Fruit fly (Drosophila melanogaster): ENCODE data around the gene Prestin.

The Prestin gene

dm6 chr3L:17946376-17946775 is 38.8 kb upstream of the Prestin start:
- TF ChIP-seq Ets21C (GFP tag; optimal IDR thresholded peaks at IDR 0.05), result no peak
- TF ChIP-seq Sox102F (GFP tag; optimal IDR thresholded peaks at IDR 0.05), result no peak
- no peak for TF ChIP-seq dac (GFP tag; optimal IDR thresholded peaks at IDR 0.05)
- no peak for TF ChIP-seq vri (GFP tag; optimal IDR thresholded peaks at IDR 0.05)
- TF ChIP-seq esn (GFP tag; optimal IDR thresholded peaks at IDR 0.05), result no peak

dm6 chr3L:17945422-17945821 is 37.8 kb upstream of the Prestin start:
- TF ChIP-seq CG8119 (GFP tag; IDR thresholded peaks at IDR 0.05) (no peak), fd85E (GFP tag; optimal IDR thresholded peaks at IDR 0.05) (no peak), Eip93F (GFP tag; optimal IDR thresholded peaks at IDR 0.05) (no peak), OdsH (GFP tag; optimal IDR thresholded peaks at IDR 0.05) (no peak), Ets96B (tag; optimal IDR thresholded peaks at IDR 0.05) (no peak), CG32006 (GFP tag; optimal IDR thresholded peaks at IDR 0.05) (no peak), esn (GFP tag; optimal IDR thresholded peaks at IDR 0.05) (no peak), pdm3 (GFP tag; optimal IDR thresholded peaks at IDR 0.05) (no peak), eg (GFP tag; IDR thresholded peaks at IDR 0.05) (no peak), CG10631 (GFP tag; optimal IDR thresholded peaks at IDR 0.05) (no peak), CG8632 (GFP tag; optimal IDR thresholded peaks at IDR 0.05) (no peak), Gug (GFP tag; IDR thresholded peaks at IDR 0.05) (no peak), CG3919 (GFP tag; optimal IDR thresholded peaks at IDR 0.05) (no peak), CG6276 (GFP tag; optimal IDR thresholded peaks at IDR 0.05) (no peak), CG4318 (GFP tag; optimal IDR thresholded peaks at IDR 0.05) (no peak), CG16779 (tag; optimal IDR thresholded peaks at IDR 0.05) (no peak), dsx (GFP tag; optimal IDR thresholded peaks at IDR 0.05; ENCODE audit: poor library complexity, severe bottlenecking) (no peak), net (GFP tag; optimal IDR thresholded peaks at IDR 0.05) (no peak), CG15336 (GFP tag; IDR thresholded peaks at IDR 0.05) (no peak)

dm6 chr3L:17944614-17945013 is 37.0 kb upstream of the Prestin start:
- TF ChIP-seq eg (GFP tag; IDR thresholded peaks at IDR 0.05) (no peak), fkh (GFP tag; optimal IDR thresholded peaks at IDR 0.05) (peak; percentile 42), CG15336 (GFP tag; IDR thresholded peaks at IDR 0.05) (no peak)

- TF ChIP-seq spab (GFP tag; optimal IDR thresholded peaks at IDR 0.05) (no peak), lz (GFP tag; optimal IDR thresholded peaks at IDR 0.05) (no peak)
Observed at dm6 chr3L:17942449-17942848, 34.8 kb upstream of the Prestin start.

- no peak for TF ChIP-seq Hr38 (GFP tag; optimal IDR thresholded peaks at IDR 0.05)
- TF ChIP-seq eg (GFP tag; IDR thresholded peaks at IDR 0.05), result no peak
- TF ChIP-seq Ets21C (GFP tag; optimal IDR thresholded peaks at IDR 0.05), result no peak
- no peak for TF ChIP-seq cyc (GFP tag; optimal IDR thresholded peaks at IDR 0.05)
- no peak for TF ChIP-seq achi (GFP tag; optimal IDR thresholded peaks at IDR 0.05)
- TF ChIP-seq fd85E (GFP tag; optimal IDR thresholded peaks at IDR 0.05), result no peak
- TF ChIP-seq topi (GFP tag; optimal IDR thresholded peaks at IDR 0.05), result no peak
- no peak for TF ChIP-seq CG8632 (GFP tag; optimal IDR thresholded peaks at IDR 0.05)
- TF ChIP-seq svp (GFP tag), result no peak
- TF ChIP-seq lz (GFP tag; optimal IDR thresholded peaks at IDR 0.05), result no peak
- no peak for TF ChIP-seq CG34406 (GFP tag; optimal IDR thresholded peaks at IDR 0.05)
- no peak for TF ChIP-seq CG11762 (GFP tag; optimal IDR thresholded peaks at IDR 0.05; ENCODE audit: insufficient read depth)
- no peak for TF ChIP-seq CG10669 (GFP tag; optimal IDR thresholded peaks at IDR 0.05)
- TF ChIP-seq CG4318 (GFP tag; optimal IDR thresholded peaks at IDR 0.05), result no peak
- TF ChIP-seq Sox15 (GFP tag; optimal IDR thresholded peaks at IDR 0.05), result no peak
- no peak for TF ChIP-seq CG6276 (GFP tag; optimal IDR thresholded peaks at IDR 0.05)
- no peak for TF ChIP-seq CG3032 (tag; optimal IDR thresholded peaks at IDR 0.05)
- TF ChIP-seq CG11294 (GFP tag; IDR thresholded peaks at IDR 0.05), result no peak
- TF ChIP-seq net (GFP tag; optimal IDR thresholded peaks at IDR 0.05), result no peak
Observed at dm6 chr3L:17941575-17941974, 34.0 kb upstream of the Prestin start.
